Fruit fly (Drosophila melanogaster) whole organism, embryonic: ENCODE data around the gene CG13084.

Experiments used
- Atf3 ChIP-seq: fragments of 200-800 bp; sonication (Bioruptor generic); optimal IDR thresholded peaks from 3 replicates; lab custom pipeline; 2016; ENCODE audit warnings: missing biosample characterization, missing genetic modification characterization
- CG10959 ChIP-seq: fragments of 200-800 bp; sonication (Bioruptor generic); IDR thresholded peaks from 2 replicates; pipeline ENCODE4 v1.3.6; 2022; ENCODE audit warnings: missing biosample characterization, missing genetic modification characterization
- CG11456 ChIP-seq: fragments of 200-800 bp; sonication (Bioruptor generic); IDR thresholded peaks from 3 replicates; pipeline ENCODE4 v1.3.6; 2022; ENCODE audit warnings: missing biosample characterization, missing genetic modification characterization
- CG12659 ChIP-seq: fragments of 200-800 bp; sonication (Bioruptor generic); optimal IDR thresholded peaks from 3 replicates; lab custom pipeline; 2017; ENCODE audit warnings: mild to moderate bottlenecking, missing biosample characterization, missing genetic modification reagents, missing genetic modification characterization
- CG14014 ChIP-seq: fragments of 200-800 bp; sonication (Bioruptor generic); IDR thresholded peaks from 2 replicates; pipeline ENCODE4 v1.3.6; 2022; ENCODE audit warnings: missing biosample characterization, missing genetic modification characterization
- CG17912 ChIP-seq: fragments of 200-800 bp; sonication (Bioruptor generic); optimal IDR thresholded peaks from 2 replicates; lab custom pipeline; 2018; ENCODE audit warnings: missing biosample characterization, mild to moderate bottlenecking, missing genetic modification characterization
- CG30020 ChIP-seq: fragments of 200-800 bp; optimal IDR thresholded peaks from 2 replicates; lab custom pipeline; 2019; ENCODE audit warnings: missing biosample characterization, mild to moderate bottlenecking, missing genetic modification characterization, moderate library complexity
- CG3163 ChIP-seq: fragments of 200-800 bp; sonication (Bioruptor generic); optimal IDR thresholded peaks from 3 replicates; lab custom pipeline; 2016; ENCODE audit warnings: missing biosample characterization, missing genetic modification characterization
- CG32767 ChIP-seq: fragments of 200-800 bp; sonication (Bioruptor generic); IDR thresholded peaks from 2 replicates; pipeline ENCODE4 v1.3.6; 2022; ENCODE audit warnings: missing biosample characterization, missing genetic modification characterization
- CG4282 ChIP-seq: fragments of 200-800 bp; sonication (Bioruptor generic); optimal IDR thresholded peaks from 2 replicates; lab custom pipeline; 2016; ENCODE audit warnings: missing biosample characterization, missing genetic modification characterization
- CG4328 ChIP-seq: fragments of 200-800 bp; sonication (Bioruptor generic); optimal IDR thresholded peaks from 3 replicates; lab custom pipeline; 2017; ENCODE audit warnings: missing biosample characterization, missing genetic modification reagents, missing genetic modification characterization
- CG4707 ChIP-seq: fragments of 200-800 bp; sonication (Bioruptor generic); optimal IDR thresholded peaks from 2 replicates; lab custom pipeline; 2018; ENCODE audit warnings: missing biosample characterization, mild to moderate bottlenecking, missing genetic modification characterization, moderate library complexity
- CG5953 ChIP-seq: fragments of 200-800 bp; sonication (Bioruptor generic); IDR thresholded peaks from 2 replicates; pipeline ENCODE4 v1.3.6; 2022; ENCODE audit warnings: missing biosample characterization, missing genetic modification characterization
- CG6272 ChIP-seq: fragments of 200-800 bp; sonication (Bioruptor generic); IDR thresholded peaks from 2 replicates; pipeline ENCODE4 v1.3.6; 2022; ENCODE audit warnings: missing biosample characterization, missing genetic modification characterization
- CG6654 ChIP-seq: fragments of 200-800 bp; sonication (Bioruptor generic); optimal IDR thresholded peaks from 2 replicates; lab custom pipeline; 2017; ENCODE audit warnings: missing biosample characterization, mild to moderate bottlenecking, missing genetic modification characterization
- CG7556 ChIP-seq: fragments of 200-800 bp; sonication (Bioruptor generic); optimal IDR thresholded peaks from 2 replicates; lab custom pipeline; 2017; ENCODE audit warnings: missing biosample characterization, mild to moderate bottlenecking, missing genetic modification characterization
- CG7786 ChIP-seq: fragments of 200-800 bp; sonication (Bioruptor generic); optimal IDR thresholded peaks from 2 replicates; lab custom pipeline; 2016; ENCODE audit warnings: missing biosample characterization, missing genetic modification characterization
- CG7963 ChIP-seq: fragments of 200-800 bp; sonication (Bioruptor generic); IDR thresholded peaks from 3 replicates; pipeline ENCODE4 v1.3.6; 2022; ENCODE audit warnings: missing biosample characterization, missing genetic modification characterization; ENCODE audit not compliant: partially characterized antibody
- CG8388 ChIP-seq: fragments of 200-800 bp; sonication (Bioruptor generic); optimal IDR thresholded peaks from 2 replicates; lab custom pipeline; 2019; ENCODE audit warnings: missing biosample characterization, mild to moderate bottlenecking, missing genetic modification characterization, moderate library complexity
- Dfd ChIP-seq, 2 experiments: fragments of >200 bp; optimal IDR thresholded peaks; 2 replicates each; lab custom pipeline; 2017; ENCODE audit warnings: missing biosample characterization in 2 of 2, missing genetic modification characterization in 2 of 2
- Dip3 ChIP-seq: fragments of 200-800 bp; sonication (Bioruptor generic); optimal IDR thresholded peaks from 3 replicates; lab custom pipeline; 2016; ENCODE audit warnings: missing biosample characterization, missing genetic modification characterization
- Doc2 ChIP-seq: fragments of 200-800 bp; sonication (Bioruptor generic); IDR thresholded peaks from 2 replicates; pipeline ENCODE4 v1.3.6; 2022; ENCODE audit warnings: missing biosample characterization, missing genetic modification characterization
- Doc3 ChIP-seq: fragments of 200-800 bp; sonication (Bioruptor generic); IDR thresholded peaks from 3 replicates; pipeline ENCODE4 v1.3.6; 2022; ENCODE audit warnings: missing biosample characterization, missing genetic modification characterization; ENCODE audit not compliant: partially characterized antibody
- E2f2 ChIP-seq: fragments of 200-800 bp; sonication (Bioruptor generic); IDR thresholded peaks from 2 replicates; pipeline ENCODE4 v1.3.6; 2022; ENCODE audit warnings: missing biosample characterization, missing genetic modification characterization
- ERR ChIP-seq: fragments of 200-800 bp; sonication (Bioruptor generic); optimal IDR thresholded peaks from 2 replicates; lab custom pipeline; 2016; ENCODE audit warnings: missing biosample characterization, missing genetic modification characterization
- Hey ChIP-seq: fragments of 200-800 bp; sonication (Bioruptor generic); optimal IDR thresholded peaks from 3 replicates; lab custom pipeline; 2018; ENCODE audit warnings: missing biosample characterization, mild to moderate bottlenecking, missing genetic modification characterization
- Meics ChIP-seq: fragments of 200-800 bp; sonication (Bioruptor generic); optimal IDR thresholded peaks from 2 replicates; lab custom pipeline; 2017; ENCODE audit warnings: missing biosample characterization, mild to moderate bottlenecking, missing genetic modification characterization
- Mrtf ChIP-seq: fragments of 200-800 bp; sonication (Bioruptor generic); IDR thresholded peaks from 3 replicates; pipeline ENCODE4 v1.3.6; 2022; ENCODE audit warnings: missing biosample characterization, missing genetic modification characterization
- Nf-YA ChIP-seq: fragments of 200-800 bp; sonication (Bioruptor generic); IDR thresholded peaks from 2 replicates; pipeline ENCODE4 v1.3.6; 2022; ENCODE audit warnings: missing biosample characterization, missing genetic modification characterization
- Sry-β ChIP-seq: fragments of 200-800 bp; sonication (Bioruptor generic); optimal IDR thresholded peaks from 2 replicates; lab custom pipeline; 2018; ENCODE audit warnings: missing biosample characterization, mild to moderate bottlenecking, missing genetic modification characterization, moderate library complexity
- Sry-δ ChIP-seq: fragments of 200-800 bp; sonication (Bioruptor generic); optimal IDR thresholded peaks from 2 replicates; lab custom pipeline; 2016; ENCODE audit warnings: missing biosample characterization, missing genetic modification characterization
- amos ChIP-seq: fragments of 200-800 bp; sonication (Bioruptor generic); IDR thresholded peaks from 2 replicates; pipeline ENCODE4 v1.3.6; 2022; ENCODE audit warnings: missing biosample characterization, missing genetic modification characterization; ENCODE audit not compliant: partially characterized antibody
- ash1 ChIP-seq: fragments of 200-800 bp; sonication (Bioruptor generic); optimal IDR thresholded peaks from 2 replicates; lab custom pipeline; 2018; ENCODE audit warnings: missing biosample characterization, mild to moderate bottlenecking, missing genetic modification characterization
- cas ChIP-seq: fragments of 200-800 bp; sonication (Bioruptor generic); IDR thresholded peaks from 2 replicates; pipeline ENCODE4 v1.3.6; 2022; ENCODE audit warnings: missing biosample characterization, missing genetic modification characterization
- chn ChIP-seq: fragments of 200-800 bp; sonication (Bioruptor generic); optimal IDR thresholded peaks from 2 replicates; lab custom pipeline; 2016; ENCODE audit warnings: missing biosample characterization, missing genetic modification characterization
- dysf ChIP-seq: fragments of 200-800 bp; sonication (Bioruptor generic); IDR thresholded peaks from 3 replicates; pipeline ENCODE4 v1.3.6; 2022; ENCODE audit warnings: missing biosample characterization, missing genetic modification characterization
- emc ChIP-seq: fragments of 200-800 bp; sonication (Bioruptor generic); optimal IDR thresholded peaks from 2 replicates; lab custom pipeline; 2016; ENCODE audit warnings: missing biosample characterization, missing genetic modification characterization
- en ChIP-seq: fragments of 200-800 bp; sonication (Bioruptor generic); optimal IDR thresholded peaks from 2 replicates; lab custom pipeline; 2016; ENCODE audit warnings: missing biosample characterization, missing genetic modification characterization
- jing ChIP-seq: fragments of 200-800 bp; sonication (Bioruptor generic); optimal IDR thresholded peaks from 2 replicates; lab custom pipeline; 2018; ENCODE audit warnings: missing biosample characterization, mild to moderate bottlenecking, missing genetic modification characterization
- kay ChIP-seq: fragments of 200-800 bp; sonication (Bioruptor generic); optimal IDR thresholded peaks from 2 replicates; lab custom pipeline; 2016; ENCODE audit warnings: missing biosample characterization, missing genetic modification characterization
- kni ChIP-seq: fragments of 200-800 bp; sonication (Bioruptor generic); optimal IDR thresholded peaks from 3 replicates; lab custom pipeline; 2017; ENCODE audit warnings: mild to moderate bottlenecking, missing biosample characterization, missing genetic modification reagents, missing genetic modification characterization
- lilli ChIP-seq: fragments of 200-800 bp; sonication (Bioruptor generic); optimal IDR thresholded peaks from 3 replicates; lab custom pipeline; 2016; ENCODE audit warnings: missing biosample characterization, missing genetic modification characterization
- lov ChIP-seq, 2 experiments: fragments of 200-800 bp in 1 of 2; fragments of >200 bp in 1 of 2; sonication (Bioruptor generic) in 1 of 2; IDR thresholded peaks in 1 of 2; optimal IDR thresholded peaks in 1 of 2; 2 replicates in 1 of 2; 3 replicates in 1 of 2; pipeline versions ENCODE4 v1.3.6 to Lab custom; 2017 to 2022; ENCODE audit warnings: missing biosample characterization in 1 of 2, missing genetic modification characterization in 1 of 2
- maf-S ChIP-seq: fragments of 200-800 bp; sonication (Bioruptor generic); optimal IDR thresholded peaks from 2 replicates; lab custom pipeline; 2016; ENCODE audit warnings: missing biosample characterization, missing genetic modification characterization
- repo ChIP-seq: fragments of 200-800 bp; sonication (Bioruptor generic); optimal IDR thresholded peaks from 2 replicates; lab custom pipeline; 2016; ENCODE audit warnings: missing biosample characterization, missing genetic modification characterization
- sqz ChIP-seq: fragments of 200-800 bp; sonication (Bioruptor generic); optimal IDR thresholded peaks from 3 replicates; lab custom pipeline; 2018; ENCODE audit warnings: missing biosample characterization, mild to moderate bottlenecking, missing genetic modification characterization
- twi ChIP-seq: fragments of 200-800 bp; optimal IDR thresholded peaks from 2 replicates; lab custom pipeline; 2019; ENCODE audit warnings: missing biosample characterization, mild to moderate bottlenecking, missing genetic modification characterization, moderate library complexity
- vnd ChIP-seq: fragments of 200-800 bp; sonication (Bioruptor generic); IDR thresholded peaks from 3 replicates; pipeline ENCODE4 v1.3.6; 2022; ENCODE audit warnings: missing biosample characterization, missing genetic modification characterization; ENCODE audit not compliant: partially characterized antibody
- vvl ChIP-seq: fragments of 200-800 bp; sonication (Bioruptor generic); IDR thresholded peaks from 2 replicates; pipeline ENCODE4 v1.3.6; 2022; ENCODE audit warnings: missing biosample characterization, missing genetic modification characterization
- yki ChIP-seq: fragments of >200 bp; optimal IDR thresholded peaks from 3 replicates; lab custom pipeline; 2018
- zen ChIP-seq: fragments of 200-800 bp; sonication (Bioruptor generic); optimal IDR thresholded peaks from 3 replicates; lab custom pipeline; 2018; ENCODE audit warnings: missing biosample characterization, mild to moderate bottlenecking, missing genetic modification characterization, moderate library complexity

CG13084 gene

DNA sequence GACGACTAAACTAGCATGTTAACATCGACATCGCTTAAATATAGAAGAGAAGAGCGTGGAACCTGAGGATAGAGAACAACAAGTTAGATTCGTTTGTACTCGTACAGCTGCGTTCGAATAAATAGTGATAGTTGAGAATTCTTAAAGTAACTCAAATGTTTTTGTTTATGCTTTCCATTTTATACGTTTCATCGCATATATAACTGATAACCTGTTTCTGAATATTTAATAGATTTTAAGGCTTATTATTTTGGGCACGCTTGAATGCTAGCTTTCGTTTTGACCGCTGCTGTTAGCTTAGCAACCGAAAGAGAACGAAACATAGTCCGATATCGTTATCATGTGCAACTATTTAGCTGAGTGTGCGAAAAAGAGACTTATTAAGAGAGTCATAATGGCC, 43.6 kb downstream of the CG13084 start (continued):
- TF ChIP-seq twi (tag; lab: Kevin White, UChicago) (peak; percentile 74), Sry-β (GFP tag; lab: Kevin White, UChicago) (no peak), CG7963 (GFP tag; lab: Robert Waterston, UW) (no peak), CG4707 (GFP tag; lab: Kevin White, UChicago) (peak; percentile 58), CG12659 (peak; percentile 97), CG30020 (tag; lab: Kevin White, UChicago) (peak; percentile 39), ERR (GFP tag; lab: Kevin White, UChicago) (peak; percentile 96), CG6654 (GFP tag; lab: Kevin White, UChicago) (peak; percentile 71), vvl (GFP tag; lab: Robert Waterston, UW) (peak; percentile 97), Mrtf (GFP tag; lab: Robert Waterston, UW) (peak; percentile 95), Doc3 (GFP tag; lab: Robert Waterston, UW) (no peak), CG10959 (GFP tag; lab: Robert Waterston, UW) (peak; percentile 72), en (GFP tag; lab: Kevin White, UChicago) (peak; percentile 26), Sry-δ (GFP tag; lab: Kevin White, UChicago) (peak; percentile 62), Doc2 (peak; percentile 72), Nf-YA (GFP tag; lab: Robert Waterston, UW) (peak; percentile 87), emc (peak; percentile 94), CG3163 (peak; percentile 97), CG14014 (GFP tag; lab: Robert Waterston, UW) (peak; percentile 98), E2f2 (GFP tag; lab: Robert Waterston, UW) (peak; percentile 80), CG7786 (GFP tag; lab: Kevin White, UChicago) (peak; percentile 97), ash1 (GFP tag; lab: Kevin White, UChicago) (peak; percentile 91), yki (no peak), CG4282 (peak; percentile 89), kni (GFP tag; lab: Kevin White, UChicago) (no peak), Dip3 (peak; percentile 98), Atf3 (GFP tag; lab: Kevin White, UChicago) (peak; percentile 85), vnd (GFP tag; lab: Robert Waterston, UW) (no peak), lilli (GFP tag; lab: Kevin White, UChicago) (peak; percentile 99), zen (tag; lab: Kevin White, UChicago) (peak; percentile 78), Hey (tag; lab: Kevin White, UChicago) (peak; percentile 81), CG5953 (GFP tag; lab: Robert Waterston, UW) (peak; percentile 81), CG17912 (peak; percentile 25), Meics (GFP tag; lab: Kevin White, UChicago) (peak; percentile 98), CG32767 (peak; percentile 93), Dfd (GFP tag; optimal IDR thresholded peaks at IDR 0.05; lab: Kevin White, UChicago) (peak in 1 of 2 experiments; percentile 29), chn (GFP tag; lab: Kevin White, UChicago) (peak; percentile 89), CG11456 (GFP tag; lab: Robert Waterston, UW) (peak; percentile 98), maf-S (GFP tag; lab: Kevin White, UChicago) (peak; percentile 96), dysf (GFP tag; lab: Robert Waterston, UW) (peak; percentile 98), CG6272 (peak; percentile 92), amos (GFP tag; lab: Robert Waterston, UW) (no peak), repo (peak; percentile 85), CG4328 (GFP tag; lab: Kevin White, UChicago) (peak; percentile 67), CG7556 (GFP tag; lab: Kevin White, UChicago) (peak; percentile 95), CG8388 (GFP tag; lab: Kevin White, UChicago) (peak; percentile 81), sqz (no peak), kay (GFP tag; lab: Kevin White, UChicago) (peak; percentile 94), lov (optimal IDR thresholded peaks at IDR 0.05; lab: Kevin White, UChicago) (no peak), lov (GFP tag; IDR thresholded peaks at IDR 0.05; lab: Robert Waterston, UW) (peak; percentile 80; the same call in 2 of the 3 replicates), jing (GFP tag; lab: Kevin White, UChicago) (peak; percentile 67), cas (peak; percentile 97)
